Worm (Caenorhabditis elegans): ENCODE results near the gene Y6G8.14.
"Not testable (repeated sequence)": the region's sequence is repeated elsewhere in the genome, so short reads cannot be mapped to it uniquely, and the experiment has no call there.

The Y6G8.14 gene

DNA sequence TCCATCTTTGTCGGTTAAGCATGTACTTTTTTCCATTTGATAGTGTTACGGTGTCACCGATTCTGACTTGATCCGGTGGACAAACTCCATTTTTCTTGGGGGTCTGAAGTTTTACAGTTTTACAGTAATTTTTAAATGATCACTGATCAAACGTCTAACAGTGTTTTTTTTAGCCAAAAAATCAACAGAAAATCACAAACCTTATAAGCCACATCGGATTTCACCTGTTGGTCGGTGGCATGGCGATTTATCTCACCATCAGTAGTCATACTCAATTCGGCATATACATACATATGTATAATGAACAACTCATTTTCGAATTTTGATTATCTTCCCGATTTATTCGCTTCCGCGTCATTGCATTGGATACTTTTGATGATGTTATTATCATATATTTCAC lies 6.4 kb downstream of the Y6G8.14 start, which contains the start of gene srz-91:
srz-91 (plus strand) TSS at position 301 of the 400 bp plus-strand sequence.
- TF ChIP-seq fkh-2 (tag; optimal IDR thresholded peaks at IDR 0.05): no peak
- TF ChIP-seq egl-27 (tag; optimal IDR thresholded peaks at IDR 0.05): no peak
- TF ChIP-seq ceh-28 (tag; optimal IDR thresholded peaks at IDR 0.05): no peak
- TF ChIP-seq unc-62 (GFP tag; optimal IDR thresholded peaks at IDR 0.05): no peak
- TF ChIP-seq mml-1 (tag; optimal IDR thresholded peaks at IDR 0.05): no peak
- TF ChIP-seq R02D3.7 (tag; optimal IDR thresholded peaks at IDR 0.05): no peak
- no peak for TF ChIP-seq nhr-12 (tag; optimal IDR thresholded peaks at IDR 0.05)
- TF ChIP-seq aly-2 (tag; optimal IDR thresholded peaks at IDR 0.05): no peak
- TF ChIP-seq fkh-10 (GFP tag; optimal IDR thresholded peaks at IDR 0.05): no peak
- no peak for TF ChIP-seq unc-39 (tag; optimal IDR thresholded peaks at IDR 0.05)
- TF ChIP-seq zag-1 (tag; optimal IDR thresholded peaks at IDR 0.05): no peak
- no peak for TF ChIP-seq nhr-237 (tag; optimal IDR thresholded peaks at IDR 0.05)
- no peak for TF ChIP-seq skn-1 (tag; optimal IDR thresholded peaks at IDR 0.05)
- no peak for TF ChIP-seq jun-1 (tag; optimal IDR thresholded peaks at IDR 0.05)
- no peak for TF ChIP-seq daf-12 (tag; optimal IDR thresholded peaks at IDR 0.05)
- no peak for TF ChIP-seq fos-1 (tag; optimal IDR thresholded peaks at IDR 0.05)
- no peak for TF ChIP-seq lsy-12 (tag; optimal IDR thresholded peaks at IDR 0.05)

DNA sequence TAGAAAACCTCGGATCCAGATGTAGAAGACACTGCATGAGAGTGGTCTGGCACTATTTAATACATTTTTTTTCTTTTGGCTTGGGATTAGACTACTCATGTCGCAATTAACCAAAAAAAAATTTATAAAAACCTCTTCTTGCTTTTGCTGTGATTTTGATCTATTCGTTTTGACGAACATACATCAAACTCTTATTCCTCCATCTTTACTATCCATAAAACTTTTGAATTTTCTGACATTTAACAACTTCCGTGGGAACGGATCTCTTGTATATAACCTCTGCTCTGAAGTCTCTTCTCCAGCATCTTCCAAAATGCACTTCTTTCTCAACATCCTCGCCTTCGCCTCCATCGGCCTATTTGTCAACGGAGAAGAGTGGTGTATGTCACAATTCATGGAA lies 8.1 kb downstream of the Y6G8.14 start, which contains the start of gene Y6G8.16:
Y6G8.16 (plus strand) TSS at position 301 of the 400 bp plus-strand sequence.
- TF ChIP-seq mdl-1, aly-2, nhr-11 (tag; optimal IDR thresholded peaks at IDR 0.05): not testable (repeated sequence)

DNA sequence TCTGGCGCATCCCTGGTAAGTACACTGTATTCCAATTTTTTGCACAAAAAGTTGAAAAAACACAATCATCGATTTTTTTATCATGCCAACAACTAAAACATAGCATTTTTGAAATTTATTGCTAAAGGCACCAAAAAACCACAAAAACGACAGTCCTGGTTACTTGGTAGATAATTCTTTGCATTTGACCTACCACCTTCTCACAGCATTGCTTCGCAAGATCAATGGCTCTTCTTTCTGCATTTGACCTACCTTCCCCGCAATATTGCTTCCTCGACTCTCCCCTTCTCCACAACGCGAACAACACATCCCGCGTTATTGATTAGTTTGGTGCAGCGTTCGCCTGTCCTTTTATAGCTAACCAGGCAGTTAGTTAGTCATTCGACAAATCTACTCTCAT lies 12.6 kb downstream of the Y6G8.14 start, which contains the start of gene ztf-25:
ztf-25 (plus strand) TSS at position 301 of the 400 bp plus-strand sequence.
- TF ChIP-seq egl-27 (tag; optimal IDR thresholded peaks at IDR 0.05) (no peak), unc-39 (tag; optimal IDR thresholded peaks at IDR 0.05) (no peak), zag-1 (tag; optimal IDR thresholded peaks at IDR 0.05) (no peak)

DNA sequence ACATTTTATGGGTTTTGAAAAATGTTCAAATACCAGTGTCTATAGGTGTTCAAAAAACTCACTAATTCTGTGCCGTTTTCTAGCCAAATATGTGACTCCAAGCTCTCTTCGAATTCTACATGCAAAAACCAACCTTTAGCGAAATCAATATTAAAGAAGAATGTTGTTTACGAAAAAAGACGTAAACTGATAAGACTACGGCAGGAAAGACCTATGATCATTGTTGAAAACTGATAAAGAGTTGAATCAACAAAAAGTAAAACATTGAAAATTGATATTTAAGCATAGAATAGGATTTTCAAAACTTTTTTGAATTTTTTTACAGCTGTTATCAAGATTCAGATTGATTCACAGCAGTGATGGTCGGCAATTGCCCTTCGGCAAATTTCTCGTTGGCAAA lies 15.3 kb downstream of the Y6G8.14 start, which contains the start of gene Y6G8.2:
Y6G8.2 (minus strand) TSS at position 147 of the 400 bp plus-strand sequence.
- TF ChIP-seq eor-1 (tag; optimal IDR thresholded peaks at IDR 0.05) (no peak), ZK546.5 (tag; optimal IDR thresholded peaks at IDR 0.05) (no peak), ceh-82 (tag; optimal IDR thresholded peaks at IDR 0.05) (no peak), lin-15B (tag; optimal IDR thresholded peaks at IDR 0.05) (no peak), ama-1 (optimal IDR thresholded peaks at IDR 0.05) (no peak), nhr-25 (tag; optimal IDR thresholded peaks at IDR 0.05) (no peak), skn-1 (tag; optimal IDR thresholded peaks at IDR 0.05) (no peak), R02D3.7 (tag; optimal IDR thresholded peaks at IDR 0.05) (no peak), ztf-4 (tag; optimal IDR thresholded peaks at IDR 0.05) (no peak), nhr-76 (tag; optimal IDR thresholded peaks at IDR 0.05) (no peak), jun-1 (tag; optimal IDR thresholded peaks at IDR 0.05) (no peak), ceh-28 (tag; optimal IDR thresholded peaks at IDR 0.05) (no peak), fos-1 (tag; optimal IDR thresholded peaks at IDR 0.05) (no peak), pha-4 (tag; optimal IDR thresholded peaks at IDR 0.05) (peak; percentile 61), ceh-9 (tag; optimal IDR thresholded peaks at IDR 0.05) (no peak), pqm-1 (tag; optimal IDR thresholded peaks at IDR 0.05) (peak; percentile 80), unc-39 (tag; optimal IDR thresholded peaks at IDR 0.05) (no peak), elt-2 (tag; optimal IDR thresholded peaks at IDR 0.05) (peak; percentile 88), hmg-11 (tag; optimal IDR thresholded peaks at IDR 0.05) (no peak)

DNA sequence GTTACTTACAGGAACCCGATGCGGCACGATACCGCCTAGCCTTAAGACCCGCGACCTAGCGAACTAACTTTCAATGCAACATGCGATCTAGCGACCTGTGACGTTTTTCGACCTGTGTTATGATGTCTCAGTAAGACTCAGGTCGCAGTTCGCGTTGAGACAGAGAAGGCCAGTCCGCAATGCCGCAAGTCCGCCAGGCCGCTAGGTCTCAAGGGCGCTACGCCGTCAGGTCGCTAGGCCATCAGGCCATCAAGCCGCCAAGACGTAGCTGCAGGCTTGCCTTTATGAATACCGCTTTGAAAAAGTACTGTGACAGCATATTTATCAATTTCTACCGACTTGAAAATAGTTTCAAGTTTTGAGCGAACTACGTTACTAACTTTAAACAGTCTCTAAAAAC lies 18.5 kb downstream of the Y6G8.14 start:
- no peak for TF ChIP-seq ZK546.5 (tag; optimal IDR thresholded peaks at IDR 0.05)
- TF ChIP-seq fos-1 (tag; optimal IDR thresholded peaks at IDR 0.05): no peak
- TF ChIP-seq eor-1 (tag; optimal IDR thresholded peaks at IDR 0.05): no peak
- no peak for TF ChIP-seq ceh-16 (tag; optimal IDR thresholded peaks at IDR 0.05)
- TF ChIP-seq egl-5 (tag; optimal IDR thresholded peaks at IDR 0.05): no peak
- TF ChIP-seq nhr-43 (tag; optimal IDR thresholded peaks at IDR 0.05; ENCODE audit: poor library complexity, severe bottlenecking): no peak
- no peak for TF ChIP-seq nhr-12 (tag; optimal IDR thresholded peaks at IDR 0.05)
- TF ChIP-seq nhr-11 (tag; optimal IDR thresholded peaks at IDR 0.05): no peak
- no peak for TF ChIP-seq nhr-237 (tag; optimal IDR thresholded peaks at IDR 0.05)
- no peak for TF ChIP-seq sea-2 (GFP tag; optimal IDR thresholded peaks at IDR 0.05)
- no peak for TF ChIP-seq snpc-4 (tag; optimal IDR thresholded peaks at IDR 0.05)

Measured in whole organism, L3 larva.